Worm (Caenorhabditis elegans): Measurements from ENCODE around the gene ZK287.4.

ZK287.4 gene

ce11 chrV:9661514-9661913, 23.9 kb downstream of the ZK287.4 start, which contains the start of gene pitr-4:
Gene pitr-4 (minus strand): TSS chrV:9661614.
- TF ChIP-seq T23F11.4 (GFP tag; optimal IDR thresholded peaks at IDR 0.05): no peak
- no peak for TF ChIP-seq nfya-1 (tag; optimal IDR thresholded peaks at IDR 0.05)
- TF ChIP-seq mec-3 (tag; optimal IDR thresholded peaks at IDR 0.05; ENCODE audit: borderline replicate concordance): no peak
- no peak for TF ChIP-seq hlh-15 (tag; optimal IDR thresholded peaks at IDR 0.05)
- TF ChIP-seq pag-3 (tag; optimal IDR thresholded peaks at IDR 0.05; ENCODE audit: borderline replicate concordance): no peak
- no peak for TF ChIP-seq che-1 (tag; optimal IDR thresholded peaks at IDR 0.05)
- no peak for TF ChIP-seq hlh-30 (tag; optimal IDR thresholded peaks at IDR 0.05; ENCODE audit: insufficient read depth)
- TF ChIP-seq ahr-1 (tag; optimal IDR thresholded peaks at IDR 0.05): no peak
- no peak for TF ChIP-seq gmeb-2 (tag; optimal IDR thresholded peaks at IDR 0.05)
- TF ChIP-seq ceh-24 (tag; optimal IDR thresholded peaks at IDR 0.05): no peak
- no peak for TF ChIP-seq sdc-2 (tag; optimal IDR thresholded peaks at IDR 0.05)
- no peak for TF ChIP-seq madf-2 (tag; optimal IDR thresholded peaks at IDR 0.05)
- no peak for TF ChIP-seq fkh-6 (tag; optimal IDR thresholded peaks at IDR 0.05)
- no peak for TF ChIP-seq eyg-1 (tag; optimal IDR thresholded peaks at IDR 0.05)

- TF ChIP-seq madf-2 (tag; optimal IDR thresholded peaks at IDR 0.05): no peak
- no peak for TF ChIP-seq npax-4 (tag; optimal IDR thresholded peaks at IDR 0.05)
- TF ChIP-seq hlh-13 (GFP tag; optimal IDR thresholded peaks at IDR 0.05): no peak
- no peak for TF ChIP-seq Y22D7AL.16 (tag; optimal IDR thresholded peaks at IDR 0.05)
- no peak for TF ChIP-seq elt-2 (tag; optimal IDR thresholded peaks at IDR 0.05)
- TF ChIP-seq sox-2 (GFP tag; IDR thresholded peaks at IDR 0.05): no peak
- no peak for TF ChIP-seq ceh-34 (tag; optimal IDR thresholded peaks at IDR 0.05)
- TF ChIP-seq nhr-232 (tag; optimal IDR thresholded peaks at IDR 0.05): no peak
- TF ChIP-seq elt-4 (tag; optimal IDR thresholded peaks at IDR 0.05): no peak
- no peak for TF ChIP-seq unc-3 (GFP tag; conservative IDR thresholded peaks at IDR 0.05)
- no peak for TF ChIP-seq unc-3 (tag; optimal IDR thresholded peaks at IDR 0.05)
- TF ChIP-seq pha-4 (tag; optimal IDR thresholded peaks at IDR 0.05): no peak
- TF ChIP-seq pqm-1 (tag; optimal IDR thresholded peaks at IDR 0.05): no peak
- TF ChIP-seq ceh-24 (tag; optimal IDR thresholded peaks at IDR 0.05): no peak
- TF ChIP-seq fax-1 (tag; optimal IDR thresholded peaks at IDR 0.05): no peak
- no peak for TF ChIP-seq unc-86 (tag; optimal IDR thresholded peaks at IDR 0.05)
- TF ChIP-seq ets-4 (tag; optimal IDR thresholded peaks at IDR 0.05): no peak
- no peak for TF ChIP-seq tbx-7 (tag; optimal IDR thresholded peaks at IDR 0.05)
Observed at ce11 chrV:9654154-9654805, 31.2 kb downstream of the ZK287.4 start, which contains the start of gene cyp-29A4. Gene cyp-29A4 (plus strand): TSS chrV:9654755.

- no peak for TF ChIP-seq dmd-4 (tag; optimal IDR thresholded peaks at IDR 0.05; ENCODE audit: borderline replicate concordance)
- no peak for TF ChIP-seq dve-1 (tag; optimal IDR thresholded peaks at IDR 0.05)
- TF ChIP-seq ceh-19 (GFP tag; optimal IDR thresholded peaks at IDR 0.05): no peak
Observed at ce11 chrV:9651294-9651693, 34.2 kb downstream of the ZK287.4 start, which contains the start of gene T06E4.21. Gene T06E4.21 (plus strand): TSS chrV:9651594.

ce11 chrV:9645507-9645906, 40.0 kb downstream of the ZK287.4 start, which contains the start of the genes atl-1 and hcp-2:
Gene atl-1 (minus strand): TSS chrV:9645595.
Gene hcp-2 (plus strand): TSS chrV:9645859.
- TF ChIP-seq ref-2 (tag; optimal IDR thresholded peaks at IDR 0.05): no peak
- TF ChIP-seq ztf-16 (tag; optimal IDR thresholded peaks at IDR 0.05): no peak
- TF ChIP-seq K09A11.1 (tag; optimal IDR thresholded peaks at IDR 0.05; ENCODE audit: insufficient read depth): no peak
- no peak for TF ChIP-seq gmeb-2 (tag; optimal IDR thresholded peaks at IDR 0.05)

Data from whole organism, late embryonic.